Fruit fly (Drosophila melanogaster): ENCODE data around the gene CG11858.

Gene CG11858

DNA sequence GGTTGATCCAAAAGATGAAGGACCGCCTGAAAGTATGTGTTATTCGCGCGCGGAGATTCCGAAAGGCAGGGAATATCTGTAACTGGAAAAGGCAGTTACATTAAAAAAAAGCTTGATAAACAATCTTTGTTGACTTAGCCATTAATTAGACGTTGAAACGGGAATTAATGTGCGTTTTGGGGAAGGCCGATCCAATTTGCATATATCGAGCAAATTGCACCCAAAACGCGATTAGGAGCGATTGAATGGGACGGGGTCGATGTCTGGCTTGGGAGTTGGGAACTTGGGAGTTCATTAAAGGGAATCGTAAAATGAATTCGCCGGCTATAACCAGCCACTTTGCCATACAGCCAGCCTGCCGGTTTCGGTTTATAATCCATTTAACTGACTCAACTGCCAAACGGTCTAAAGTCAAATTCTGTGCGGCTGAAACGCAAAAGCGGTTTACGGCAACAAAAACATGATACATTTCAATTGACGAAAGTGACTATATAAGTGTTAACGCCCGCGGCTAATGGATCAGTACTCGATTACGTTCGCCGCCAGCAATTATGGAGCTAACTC, 21.0 kb upstream of the CG11858 start, which contains the start of gene CG11854:
Gene CG11854, plus strand, starts transcription at position 514 of the 564 bp plus-strand sequence.
- TF ChIP-seq pad (GFP tag; optimal IDR thresholded peaks at IDR 0.05) = no peak
- TF ChIP-seq cnc (optimal IDR thresholded peaks at IDR 0.05) = no peak
- TF ChIP-seq CG7045 (GFP tag; optimal IDR thresholded peaks at IDR 0.05) = no peak
- TF ChIP-seq CG5204 (GFP tag; optimal IDR thresholded peaks at IDR 0.05) = no peak
- no peak for TF ChIP-seq Clk (GFP tag; optimal IDR thresholded peaks at IDR 0.05)

- no peak for TF ChIP-seq toe (GFP tag; optimal IDR thresholded peaks at IDR 0.05)
- no peak for TF ChIP-seq pad (GFP tag; optimal IDR thresholded peaks at IDR 0.05)
- no peak for TF ChIP-seq Hr96 (GFP tag; optimal IDR thresholded peaks at IDR 0.05)
- no peak for TF ChIP-seq cic (GFP tag; optimal IDR thresholded peaks at IDR 0.05)
- no peak for TF ChIP-seq CG5204 (GFP tag; optimal IDR thresholded peaks at IDR 0.05)
- peak; percentile 71 for TF ChIP-seq kay (GFP tag; ENCODE audit: borderline replicate concordance)
- TF ChIP-seq CG7045 (GFP tag; optimal IDR thresholded peaks at IDR 0.05) = no peak
- no peak for TF ChIP-seq CG12768 (GFP tag; optimal IDR thresholded peaks at IDR 0.05)
- TF ChIP-seq Crg-1 (GFP tag; optimal IDR thresholded peaks at IDR 0.05) = peak; percentile 53
- TF ChIP-seq CG1620 (GFP tag; optimal IDR thresholded peaks at IDR 0.05) = no peak
- no peak for TF ChIP-seq tj (GFP tag; optimal IDR thresholded peaks at IDR 0.05)
- peak; percentile 67 for TF ChIP-seq CG14711 (tag; optimal IDR thresholded peaks at IDR 0.05)
- peak; percentile 44 for TF ChIP-seq Mnt (GFP tag; optimal IDR thresholded peaks at IDR 0.05)
- no peak for TF ChIP-seq CG7101 (tag; optimal IDR thresholded peaks at IDR 0.05)
- TF ChIP-seq Clk (GFP tag; optimal IDR thresholded peaks at IDR 0.05) = no peak
- TF ChIP-seq bab1 (GFP tag; optimal IDR thresholded peaks at IDR 0.05) = peak; percentile 44
- TF ChIP-seq ovo (GFP tag; optimal IDR thresholded peaks at IDR 0.05) = no peak
- no peak for TF ChIP-seq CG11617 (GFP tag; optimal IDR thresholded peaks at IDR 0.05)
These were observed 17.3 kb upstream of the CG11858 start, which contains the start of gene bam for dm6 chr3R:25245052-25245813. TSS of gene bam (minus strand) at chr3R:25245109.

dm6 chr3R:25247379-25247869, 15.1 kb upstream of the CG11858 start, which contains the start of the genes RpS27 and Nup37:
TSS of gene RpS27 (minus strand) at chr3R:25247514.
TSS of gene Nup37 (plus strand) at chr3R:25247658.
- TF ChIP-seq CG12768 (GFP tag; optimal IDR thresholded peaks at IDR 0.05) (peak; percentile 98), bab1 (GFP tag; optimal IDR thresholded peaks at IDR 0.05) (peak; percentile 96), Mnt (GFP tag; optimal IDR thresholded peaks at IDR 0.05) (peak; percentile 98), kay (GFP tag; ENCODE audit: borderline replicate concordance) (peak; percentile 86), cnc (optimal IDR thresholded peaks at IDR 0.05) (no peak), pad (GFP tag; optimal IDR thresholded peaks at IDR 0.05) (peak; percentile 95), Clk (GFP tag; optimal IDR thresholded peaks at IDR 0.05) (peak; percentile 95), Crg-1 (GFP tag; optimal IDR thresholded peaks at IDR 0.05) (peak; percentile 100), CG14711 (tag; optimal IDR thresholded peaks at IDR 0.05) (peak; percentile 97), CG7101 (tag; optimal IDR thresholded peaks at IDR 0.05) (peak; percentile 99), CG1620 (GFP tag; optimal IDR thresholded peaks at IDR 0.05) (peak; percentile 100), ovo (GFP tag; optimal IDR thresholded peaks at IDR 0.05) (peak; percentile 100), toe (GFP tag; optimal IDR thresholded peaks at IDR 0.05) (peak; percentile 98), CG11617 (GFP tag; optimal IDR thresholded peaks at IDR 0.05) (peak; percentile 99), CG33017 (tag; optimal IDR thresholded peaks at IDR 0.05) (peak; percentile 94), CG5204 (GFP tag; optimal IDR thresholded peaks at IDR 0.05) (peak; percentile 97), cic (GFP tag; optimal IDR thresholded peaks at IDR 0.05) (peak; percentile 93), Hr96 (GFP tag; optimal IDR thresholded peaks at IDR 0.05) (peak; percentile 99), tj (GFP tag; optimal IDR thresholded peaks at IDR 0.05) (peak; percentile 85), CG7045 (GFP tag; optimal IDR thresholded peaks at IDR 0.05) (peak; percentile 98)

DNA sequence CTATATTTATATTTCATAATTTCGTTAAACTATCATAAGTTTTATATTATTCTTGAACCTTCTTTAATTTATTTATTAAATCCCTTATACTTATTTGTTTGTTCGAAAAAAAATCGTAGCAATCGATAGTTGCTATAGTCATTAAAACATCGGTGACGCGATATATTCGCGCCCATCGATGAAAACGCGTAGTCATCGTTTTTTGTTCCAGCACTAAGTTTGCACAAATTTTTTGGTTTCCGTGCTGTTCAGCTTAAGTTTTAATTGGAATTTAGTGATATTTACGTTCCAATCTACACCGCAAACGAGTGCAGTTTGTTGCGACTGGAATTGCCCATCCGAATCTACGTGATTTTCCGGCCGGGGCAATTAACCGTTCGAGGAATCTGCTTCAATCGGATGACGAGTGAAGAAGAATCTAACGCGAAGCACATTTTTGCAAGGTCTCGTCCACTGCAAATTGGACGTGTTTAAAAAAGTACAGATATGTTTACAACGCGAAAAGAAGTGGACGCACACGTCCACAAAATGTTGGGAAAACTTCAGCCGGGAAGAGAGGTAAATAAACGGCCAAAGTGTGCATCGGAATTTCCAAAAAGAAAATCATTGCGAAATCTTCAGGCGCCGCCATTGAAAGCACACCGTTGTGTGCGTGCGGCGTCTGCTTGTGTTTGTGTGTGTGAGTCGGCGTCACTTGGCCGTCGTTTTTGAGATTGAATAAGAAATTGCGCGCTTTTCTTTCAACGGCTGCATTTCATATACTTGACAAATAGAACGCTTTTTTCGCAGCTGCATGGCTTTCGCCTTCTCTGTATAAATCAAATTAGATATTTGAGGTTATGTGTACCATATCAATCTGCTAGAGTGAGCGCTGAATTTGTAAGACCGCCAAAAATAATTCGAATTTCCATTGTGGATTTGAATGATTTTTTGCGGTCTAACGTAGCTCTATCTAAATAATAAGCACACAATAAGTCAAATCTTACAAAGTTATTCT, 13.1 kb upstream of the CG11858 start, which contains the start of gene Nup358:
Gene Nup358, plus strand, starts transcription at position 204 of the 997 bp plus-strand sequence.
- TF ChIP-seq CG5204 (GFP tag; optimal IDR thresholded peaks at IDR 0.05) (no peak), Mnt (GFP tag; optimal IDR thresholded peaks at IDR 0.05) (peak; percentile 49), CG12768 (GFP tag; optimal IDR thresholded peaks at IDR 0.05) (no peak), Hr96 (GFP tag; optimal IDR thresholded peaks at IDR 0.05) (no peak), cic (GFP tag; optimal IDR thresholded peaks at IDR 0.05) (no peak), CG1620 (GFP tag; optimal IDR thresholded peaks at IDR 0.05) (peak; percentile 40), CG33017 (tag; optimal IDR thresholded peaks at IDR 0.05) (no peak), CG14711 (tag; optimal IDR thresholded peaks at IDR 0.05) (no peak), pad (GFP tag; optimal IDR thresholded peaks at IDR 0.05) (no peak), Crg-1 (GFP tag; optimal IDR thresholded peaks at IDR 0.05) (no peak), CG7101 (tag; optimal IDR thresholded peaks at IDR 0.05) (peak; percentile 28), toe (GFP tag; optimal IDR thresholded peaks at IDR 0.05) (no peak), kay (GFP tag; ENCODE audit: borderline replicate concordance) (no peak), tj (GFP tag; optimal IDR thresholded peaks at IDR 0.05) (peak; percentile 98), bab1 (GFP tag; optimal IDR thresholded peaks at IDR 0.05) (peak; percentile 43), Clk (GFP tag; optimal IDR thresholded peaks at IDR 0.05) (no peak), ovo (GFP tag; optimal IDR thresholded peaks at IDR 0.05) (peak; percentile 4), CG7045 (GFP tag; optimal IDR thresholded peaks at IDR 0.05) (no peak), CG11617 (GFP tag; optimal IDR thresholded peaks at IDR 0.05) (peak; percentile 30), cnc (optimal IDR thresholded peaks at IDR 0.05) (peak; percentile 20 to 70)

Data from whole organism, adult.